Fruit fly (Drosophila melanogaster): ENCODE results near the gene Tl.

The Tl gene

DNA sequence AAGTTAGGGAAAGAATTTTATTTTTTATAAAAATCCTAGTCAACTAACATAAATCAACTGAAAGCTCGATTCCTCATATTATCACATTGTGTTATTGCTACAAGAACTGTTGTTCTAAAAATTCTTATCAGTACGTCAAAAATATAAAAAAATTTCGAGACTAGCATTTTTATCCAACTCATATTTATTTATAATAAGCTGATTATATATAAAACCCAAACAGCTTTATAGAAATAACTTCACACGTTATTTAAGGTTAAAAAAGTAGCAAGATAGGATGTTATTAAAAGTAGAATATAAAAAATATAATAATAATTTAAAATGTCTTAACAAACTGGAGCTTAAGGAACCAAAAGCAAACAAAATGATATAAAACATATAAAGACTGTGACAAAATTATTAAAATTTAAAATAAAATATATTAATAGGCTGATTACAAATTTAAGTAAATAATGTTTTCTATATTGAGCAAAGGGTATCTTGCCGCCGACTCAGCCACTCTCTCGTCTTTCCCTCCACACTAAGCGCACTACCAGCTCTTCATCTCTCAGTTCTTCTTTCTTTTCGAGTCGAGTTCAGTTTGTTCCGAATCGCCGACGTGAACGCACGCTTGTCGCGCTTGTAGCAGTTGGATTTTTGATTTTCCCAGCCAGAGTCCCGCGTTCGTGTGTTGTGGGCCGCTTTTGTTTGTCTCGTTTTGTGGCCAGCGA is at the start of gene Tl:
Tl (plus strand) TSS at position 573 of the 710 bp plus-strand sequence.
- TF ChIP-seq CG8478 (optimal IDR thresholded peaks at IDR 0.05) (no peak), CTCF (optimal IDR thresholded peaks at IDR 0.05) (no peak)

DNA sequence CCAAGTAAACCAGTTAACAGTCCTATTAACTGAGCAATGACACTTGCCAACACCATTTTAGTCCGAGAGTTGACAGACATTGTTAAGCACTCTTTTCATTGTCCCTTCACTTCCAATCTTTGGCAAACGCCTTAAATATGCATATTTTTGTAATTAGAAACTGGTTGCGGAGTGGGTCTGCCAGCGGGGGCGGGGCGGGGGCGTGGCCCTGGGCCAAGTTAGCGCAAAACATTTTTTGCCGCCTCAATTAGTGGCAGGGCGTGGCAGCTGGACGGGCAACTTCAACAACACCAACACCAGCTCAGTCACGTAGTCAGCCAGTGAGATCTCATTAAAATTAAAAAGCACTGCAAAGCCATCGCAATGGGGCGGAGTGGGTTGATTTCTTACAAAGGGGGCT is 37.1 kb upstream of the Tl start:
- TF ChIP-seq CG8478 (optimal IDR thresholded peaks at IDR 0.05) (no peak), CTCF (optimal IDR thresholded peaks at IDR 0.05) (no peak)

dm6 chr3R:26784108-26784507 is 14.7 kb upstream of the Tl start, which contains the start of gene CG42789:
Gene CG42789 (minus strand): TSS chr3R:26784208.
- TF ChIP-seq CG8478 (optimal IDR thresholded peaks at IDR 0.05) (no peak), CTCF (optimal IDR thresholded peaks at IDR 0.05) (no peak)

DNA sequence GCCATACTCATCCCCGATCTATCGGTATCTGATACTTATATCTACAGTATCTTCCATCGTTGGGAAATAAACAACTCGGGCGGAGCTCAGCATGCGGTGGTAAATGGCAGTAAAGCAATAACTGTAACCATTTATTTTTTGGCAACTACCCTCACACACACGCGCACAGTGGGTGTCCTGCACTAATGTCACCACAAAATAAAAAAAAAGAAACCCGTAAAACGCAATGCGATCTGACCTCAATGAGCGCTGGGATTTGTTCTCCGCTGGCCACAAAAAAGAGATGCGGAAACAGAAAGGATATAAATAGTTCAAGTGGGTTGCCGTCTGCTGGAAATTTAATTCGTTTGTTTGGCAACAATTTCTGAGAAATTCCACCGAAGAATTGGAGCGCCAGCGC is 7.0 kb upstream of the Tl start:
- TF ChIP-seq CG8478 (optimal IDR thresholded peaks at IDR 0.05) (no peak), CTCF (optimal IDR thresholded peaks at IDR 0.05) (no peak)

DNA sequence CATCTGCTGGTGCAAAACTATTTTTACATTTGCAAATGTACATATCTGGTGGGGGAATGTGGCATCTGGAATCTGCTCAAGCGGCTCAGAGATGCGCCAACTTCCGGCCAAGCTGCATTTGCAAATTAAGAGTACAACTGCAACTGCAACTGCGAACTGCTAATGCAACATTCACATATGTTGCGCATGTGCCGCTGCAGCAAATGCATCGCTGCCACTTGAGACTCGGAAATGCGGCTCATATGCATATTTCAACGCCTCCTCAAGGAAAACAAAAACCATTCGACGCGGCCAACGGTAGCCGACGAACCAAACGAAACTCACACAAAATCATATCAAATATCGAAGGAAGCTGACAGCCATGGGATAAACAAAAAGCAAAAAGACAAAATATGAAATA is 3.5 kb upstream of the Tl start:
- no peak for TF ChIP-seq CG8478 (optimal IDR thresholded peaks at IDR 0.05)
- no peak for TF ChIP-seq CTCF (optimal IDR thresholded peaks at IDR 0.05)

DNA sequence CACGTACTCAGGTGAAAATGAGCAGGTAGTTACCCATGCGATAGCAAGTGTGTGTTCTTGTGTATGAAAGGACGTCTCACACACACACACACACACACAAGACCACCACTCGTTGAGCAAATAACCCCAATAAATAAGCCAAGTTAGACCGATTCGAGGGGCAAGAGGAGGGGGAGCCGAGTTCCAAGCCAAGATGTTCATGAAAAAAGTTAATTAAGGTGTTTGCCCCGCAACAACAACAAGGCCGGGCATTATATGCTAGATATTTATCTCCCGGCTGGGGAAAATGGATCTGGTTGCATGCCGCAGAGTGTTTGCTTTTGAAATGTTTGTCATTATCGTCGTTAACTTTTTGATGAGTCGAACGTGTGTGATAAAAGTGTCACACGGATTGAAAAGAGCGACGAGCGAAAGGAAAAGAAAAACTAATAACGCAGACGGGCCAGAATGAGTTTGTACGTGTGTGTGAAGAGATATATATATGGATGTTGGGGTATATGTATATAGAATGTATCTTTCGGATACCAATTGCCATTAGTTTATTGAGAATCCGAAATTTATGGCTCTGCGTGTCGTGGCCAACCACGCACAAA is 2.2 kb upstream of the Tl start:
- TF ChIP-seq CTCF (optimal IDR thresholded peaks at IDR 0.05) (no peak), CG8478 (optimal IDR thresholded peaks at IDR 0.05) (no peak)

DNA sequence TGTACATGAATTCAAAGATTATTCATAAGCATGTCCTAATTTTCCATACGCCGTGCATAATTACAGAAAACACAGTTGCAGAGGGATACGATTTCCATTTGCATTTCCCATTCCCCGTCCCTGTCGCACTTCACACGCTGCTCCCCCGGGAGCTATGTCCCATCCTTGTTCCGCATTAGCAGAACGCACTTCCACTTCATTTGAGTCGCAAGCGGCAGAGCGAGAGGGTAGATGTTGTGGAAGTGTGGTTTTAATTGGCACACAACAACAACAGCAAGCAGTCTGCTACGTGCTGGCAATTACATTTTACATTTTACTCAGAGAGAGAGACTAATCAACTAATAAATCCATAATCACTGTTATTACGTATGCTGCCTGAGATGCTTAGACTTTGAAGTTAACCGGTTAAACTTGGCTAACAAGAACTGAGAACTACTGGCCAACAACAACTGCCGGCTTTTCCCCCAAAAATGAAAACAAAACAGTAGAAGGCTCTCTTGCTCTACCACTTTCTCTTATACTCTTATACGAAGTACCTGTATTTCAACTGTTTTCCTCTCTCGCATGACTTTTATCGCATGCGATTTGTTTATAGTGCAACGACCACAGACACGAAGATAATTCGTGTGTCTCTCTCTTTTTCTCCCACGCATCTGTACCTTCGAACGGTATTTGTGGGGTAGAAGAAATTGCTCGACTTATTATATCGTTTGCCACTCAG is 933 bp upstream of the Tl start:
- TF ChIP-seq CG8478 (optimal IDR thresholded peaks at IDR 0.05) = no peak
- no peak for TF ChIP-seq CTCF (optimal IDR thresholded peaks at IDR 0.05)

DNA sequence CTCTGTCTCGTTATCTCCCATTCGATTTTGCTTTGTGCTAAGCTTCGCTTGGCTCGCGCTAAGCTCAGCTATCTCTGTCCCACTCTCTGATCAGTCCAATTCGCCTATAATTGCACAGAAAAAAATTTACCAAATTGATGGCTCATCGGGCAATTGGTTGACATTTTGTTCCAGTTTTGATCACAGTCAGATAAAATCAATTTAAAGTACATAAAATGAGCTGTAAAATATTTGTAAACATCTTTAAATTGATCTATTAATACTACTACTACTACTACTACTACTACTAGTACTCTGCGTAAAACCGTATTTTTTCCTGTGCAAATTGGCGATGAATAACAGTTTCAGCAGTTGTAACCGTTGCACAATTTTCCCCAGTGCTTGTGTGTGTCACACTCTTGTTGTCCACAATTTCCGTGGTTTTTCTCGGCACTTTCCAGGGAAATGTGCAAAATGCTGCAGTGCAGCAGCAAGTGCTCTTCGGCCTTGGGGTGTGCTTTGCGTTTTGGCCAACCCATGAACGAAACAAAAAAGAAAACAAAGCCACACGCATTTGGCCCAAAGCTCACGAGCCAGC is 782 bp downstream of the Tl start:
- TF ChIP-seq CG8478 (optimal IDR thresholded peaks at IDR 0.05) = no peak

- TF ChIP-seq CTCF (optimal IDR thresholded peaks at IDR 0.05) (no peak), CG8478 (optimal IDR thresholded peaks at IDR 0.05) (no peak)
Observed at dm6 chr3R:26801427-26802160, 2.8 kb downstream of the Tl start.

DNA sequence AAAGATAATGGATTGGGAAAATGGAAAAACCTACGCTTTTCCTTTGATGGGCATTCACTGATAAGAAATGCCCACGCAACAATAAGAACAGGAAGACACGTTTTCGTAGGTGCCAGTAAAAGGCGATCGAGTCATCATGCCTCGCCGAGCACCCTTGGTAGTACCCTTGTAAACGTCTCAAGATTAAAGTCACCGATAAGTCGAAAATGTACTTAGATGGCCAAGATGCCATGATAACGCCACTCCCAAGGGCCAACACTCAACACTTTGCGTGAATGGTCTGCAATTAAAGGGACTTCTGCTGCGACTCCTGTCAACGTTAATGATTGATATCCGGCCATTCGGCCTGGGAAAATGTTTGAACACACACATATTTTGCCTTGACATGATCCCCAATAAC is 4.3 kb downstream of the Tl start:
- no peak for TF ChIP-seq CG8478 (optimal IDR thresholded peaks at IDR 0.05)
- TF ChIP-seq CTCF (optimal IDR thresholded peaks at IDR 0.05) = no peak

dm6 chr3R:26804816-26805215 is 6.0 kb downstream of the Tl start:
- no peak for TF ChIP-seq CG8478 (optimal IDR thresholded peaks at IDR 0.05)

- no peak for TF ChIP-seq CG8478 (optimal IDR thresholded peaks at IDR 0.05)
- TF ChIP-seq CTCF (optimal IDR thresholded peaks at IDR 0.05) = no peak
Observed at dm6 chr3R:26821117-26821516, 22.3 kb downstream of the Tl start.

- no peak for TF ChIP-seq CTCF (optimal IDR thresholded peaks at IDR 0.05)
- no peak for TF ChIP-seq CG8478 (optimal IDR thresholded peaks at IDR 0.05)
Observed at dm6 chr3R:26831861-26832260, 33.0 kb downstream of the Tl start.

- TF ChIP-seq CG8478 (optimal IDR thresholded peaks at IDR 0.05) (no peak), CTCF (optimal IDR thresholded peaks at IDR 0.05) (no peak)
Observed at dm6 chr3R:26846446-26846845, 47.6 kb downstream of the Tl start.

DNA sequence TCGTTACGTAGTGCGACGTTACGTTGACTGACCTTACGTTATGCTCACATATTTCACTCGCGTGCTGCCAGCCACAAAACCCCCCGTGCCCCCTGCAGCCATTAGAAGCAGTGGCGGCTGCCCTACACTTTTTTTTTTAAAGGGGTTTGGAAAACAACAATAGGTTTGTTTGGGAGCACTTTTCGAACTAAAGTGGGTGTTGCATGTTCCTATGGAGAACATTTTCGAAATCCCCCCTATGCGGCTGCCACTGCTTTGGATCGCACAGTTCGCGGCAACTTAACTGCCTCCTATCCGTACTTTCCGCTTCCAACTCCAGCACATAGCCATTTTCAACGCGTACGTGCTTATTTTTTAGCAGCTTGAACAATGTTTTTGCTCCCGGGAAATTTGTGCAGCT is 54.9 kb downstream of the Tl start:
- no peak for TF ChIP-seq CG8478 (optimal IDR thresholded peaks at IDR 0.05)
- TF ChIP-seq CTCF (optimal IDR thresholded peaks at IDR 0.05) = no peak

Data from S2 (cell line).